Worm (Caenorhabditis elegans): ENCODE measurements around the gene atg-4.2.

The atg-4.2 gene

ce11 chrIV:11692071-11692673 lies 24.3 kb downstream of the atg-4.2 start (continued):
- peak; percentile 95 for TF ChIP-seq lin-14 (GFP tag; optimal IDR thresholded peaks at IDR 0.05)
- no peak; the same call in 1 of the 2 replicates for TF ChIP-seq isw-1 (GFP tag; IDR thresholded peaks at IDR 0.05)
- TF ChIP-seq unc-62 (GFP tag; optimal IDR thresholded peaks at IDR 0.05), result no peak
- peak; percentile 65 for TF ChIP-seq nhr-19 (GFP tag; conservative IDR thresholded peaks at IDR 0.05)
- no peak for TF ChIP-seq ets-5 (GFP tag; IDR thresholded peaks at IDR 0.05)
- no peak for TF ChIP-seq aha-1 (tag; optimal IDR thresholded peaks at IDR 0.05)
- TF ChIP-seq elt-2 (tag; optimal IDR thresholded peaks at IDR 0.05), result peak; percentile 85
- TF ChIP-seq zip-4 (GFP tag; optimal IDR thresholded peaks at IDR 0.05), result no peak
- peak; percentile 71 for TF ChIP-seq lin-13 (GFP tag; optimal IDR thresholded peaks at IDR 0.05)
- TF ChIP-seq nhr-20 (tag; optimal IDR thresholded peaks at IDR 0.05), result peak; percentile 85
- peak; percentile 80 for TF ChIP-seq rnt-1 (tag; optimal IDR thresholded peaks at IDR 0.05)
- peak; percentile 34 to 61 (median 48) for TF ChIP-seq dpl-1 (GFP tag; optimal IDR thresholded peaks at IDR 0.05)
- no peak for TF ChIP-seq unc-30 (tag; optimal IDR thresholded peaks at IDR 0.05)
- no peak for TF ChIP-seq unc-130 (tag; optimal IDR thresholded peaks at IDR 0.05)
- TF ChIP-seq skn-1 (tag; optimal IDR thresholded peaks at IDR 0.05), result peak; percentile 60
- TF ChIP-seq pag-3 (tag; optimal IDR thresholded peaks at IDR 0.05; ENCODE audit: borderline replicate concordance, insufficient read depth), result no peak
- no peak for TF ChIP-seq sox-4 (tag; optimal IDR thresholded peaks at IDR 0.05)
- peak; percentile 58 for TF ChIP-seq unc-86 (tag; optimal IDR thresholded peaks at IDR 0.05)
- TF ChIP-seq fkh-8 (tag; optimal IDR thresholded peaks at IDR 0.05), result peak; percentile 29
- peak; percentile 86 for TF ChIP-seq nhr-85 (tag)
- no peak for TF ChIP-seq lin-15B (tag; optimal IDR thresholded peaks at IDR 0.05)
- no peak for TF ChIP-seq ztf-11 (tag; optimal IDR thresholded peaks at IDR 0.05)
- TF ChIP-seq tbx-2 (tag; optimal IDR thresholded peaks at IDR 0.05), result peak; percentile 73
- no peak for TF ChIP-seq Y116A8C.19 (tag; optimal IDR thresholded peaks at IDR 0.05; ENCODE audit: borderline replicate concordance)
- peak; percentile 57 to 82 for TF ChIP-seq lin-35 (GFP tag; optimal IDR thresholded peaks at IDR 0.05)
- peak; percentile 62 for TF ChIP-seq egl-13 (tag; optimal IDR thresholded peaks at IDR 0.05)
- peak; percentile 67 for TF ChIP-seq nhr-237 (tag; optimal IDR thresholded peaks at IDR 0.05)
- TF ChIP-seq fos-1 (tag; optimal IDR thresholded peaks at IDR 0.05), result no peak
- TF ChIP-seq blmp-1 (tag; optimal IDR thresholded peaks at IDR 0.05), result peak; percentile 97
- TF ChIP-seq lir-3 (tag; optimal IDR thresholded peaks at IDR 0.05; ENCODE audit: poor library complexity), result peak; percentile 20
- TF ChIP-seq irx-1 (tag; optimal IDR thresholded peaks at IDR 0.05), result peak; percentile 25
- peak; percentile 62 for TF ChIP-seq dsc-1 (tag; optimal IDR thresholded peaks at IDR 0.05)
- TF ChIP-seq fkh-10 (GFP tag; optimal IDR thresholded peaks at IDR 0.05), result peak; percentile 61
- TF ChIP-seq snu-23 (GFP tag; optimal IDR thresholded peaks at IDR 0.05), result peak; percentile 88
- no peak for TF ChIP-seq C04F5.9 (tag; optimal IDR thresholded peaks at IDR 0.05)

- TF ChIP-seq ztf-4 (tag; optimal IDR thresholded peaks at IDR 0.05) (no peak), egl-13 (tag; optimal IDR thresholded peaks at IDR 0.05) (no peak), lsy-2 (tag; optimal IDR thresholded peaks at IDR 0.05) (no peak), ztf-11 (tag; optimal IDR thresholded peaks at IDR 0.05) (no peak), elt-3 (tag; optimal IDR thresholded peaks at IDR 0.05) (no peak)
Measured at ce11 chrIV:11693493-11693892, 25.7 kb downstream of the atg-4.2 start, which contains the start of gene ZK792.12. Gene ZK792.12 (plus strand): TSS chrIV:11693793.

ce11 chrIV:11694143-11694542 lies 26.3 kb downstream of the atg-4.2 start, which contains the start of gene ZK792.7:
Gene ZK792.7 (plus strand): TSS chrIV:11694443.
- TF ChIP-seq fkh-10 (GFP tag; optimal IDR thresholded peaks at IDR 0.05), result no peak
- no peak for TF ChIP-seq nhr-19 (GFP tag; conservative IDR thresholded peaks at IDR 0.05)
- no peak for TF ChIP-seq F16B12.6 (tag; optimal IDR thresholded peaks at IDR 0.05)
- TF ChIP-seq ztf-11 (tag; optimal IDR thresholded peaks at IDR 0.05), result no peak
- TF ChIP-seq sox-4 (tag; optimal IDR thresholded peaks at IDR 0.05), result no peak
- TF ChIP-seq lsy-2 (tag; optimal IDR thresholded peaks at IDR 0.05), result no peak
- no peak for TF ChIP-seq mef-2 (tag; optimal IDR thresholded peaks at IDR 0.05)
- TF ChIP-seq lin-35 (GFP tag; optimal IDR thresholded peaks at IDR 0.05), result no peak
- no peak for TF ChIP-seq fkh-8 (tag; optimal IDR thresholded peaks at IDR 0.05)

All from whole organism, L1 larva.